Fruit fly (Drosophila melanogaster) whole organism, embryonic: ENCODE results near the gene CG32487.
A peak's percentile ranks its signal among the peaks of the same experiment; 100 is the strongest.

ENCODE experiments used
- Bdp1 ChIP-seq: fragments of 200-800 bp; sonication (Bioruptor generic); optimal IDR thresholded peaks from 3 replicates; lab custom pipeline; 2016; ENCODE audit warnings: missing biosample characterization, missing genetic modification characterization
- CG12659 ChIP-seq: fragments of 200-800 bp; sonication (Bioruptor generic); optimal IDR thresholded peaks from 3 replicates; lab custom pipeline; 2017; ENCODE audit warnings: mild to moderate bottlenecking, missing biosample characterization, missing genetic modification reagents, missing genetic modification characterization
- CG13287 ChIP-seq: fragments of 200-800 bp; sonication (Bioruptor generic); IDR thresholded peaks from 2 replicates; pipeline ENCODE4 v1.3.6; 2022; ENCODE audit warnings: missing biosample characterization, missing genetic modification characterization; ENCODE audit not compliant: partially characterized antibody
- CG13775 ChIP-seq: fragments of 200-800 bp; sonication (Bioruptor generic); optimal IDR thresholded peaks from 3 replicates; lab custom pipeline; 2017; ENCODE audit warnings: missing biosample characterization, mild to moderate bottlenecking, missing genetic modification characterization
- CG14050 ChIP-seq: fragments of 200-800 bp; sonication (Bioruptor generic); IDR thresholded peaks from 3 replicates; pipeline ENCODE4 v1.3.6; 2022; ENCODE audit warnings: missing biosample characterization, missing genetic modification characterization
- CG14965 ChIP-seq: fragments of 200-800 bp; sonication (Bioruptor generic); optimal IDR thresholded peaks from 2 replicates; lab custom pipeline; 2016; ENCODE audit warnings: missing biosample characterization, missing genetic modification characterization, borderline replicate concordance
- CG15696 ChIP-seq: fragments of 200-800 bp; sonication (Bioruptor generic); optimal IDR thresholded peaks from 2 replicates; lab custom pipeline; 2019; ENCODE audit warnings: missing biosample characterization, mild to moderate bottlenecking, missing genetic modification characterization, moderate library complexity
- CG1602 ChIP-seq: fragments of 200-800 bp; sonication (Bioruptor generic); optimal IDR thresholded peaks from 3 replicates; lab custom pipeline; 2016; ENCODE audit warnings: missing biosample characterization, missing genetic modification characterization
- CG1603 ChIP-seq: fragments of 200-800 bp; sonication (Bioruptor generic); optimal IDR thresholded peaks from 2 replicates; lab custom pipeline; 2019; ENCODE audit warnings: missing biosample characterization, mild to moderate bottlenecking, missing genetic modification characterization, moderate library complexity
- CG17568 ChIP-seq: fragments of 200-800 bp; sonication (Bioruptor generic); optimal IDR thresholded peaks from 2 replicates; lab custom pipeline; 2018; ENCODE audit warnings: missing biosample characterization, mild to moderate bottlenecking, missing genetic modification characterization, moderate library complexity
- CG1832 ChIP-seq: fragments of 200-800 bp; sonication (Bioruptor generic); optimal IDR thresholded peaks from 2 replicates; lab custom pipeline; 2017; ENCODE audit warnings: missing biosample characterization, mild to moderate bottlenecking, missing genetic modification characterization, inconsistent platforms
- CG31388 ChIP-seq: fragments of 200-800 bp; sonication (Bioruptor generic); optimal IDR thresholded peaks from 2 replicates; lab custom pipeline; 2016; ENCODE audit warnings: missing biosample characterization, missing genetic modification characterization
- CG32772 ChIP-seq: fragments of 200-800 bp; sonication (Bioruptor generic); IDR thresholded peaks from 2 replicates; pipeline ENCODE4 v1.3.6; 2022; ENCODE audit warnings: missing biosample characterization, missing genetic modification characterization
- CG33213 ChIP-seq: fragments of 200-800 bp; sonication (Bioruptor generic); optimal IDR thresholded peaks from 3 replicates; lab custom pipeline; 2016; ENCODE audit warnings: missing biosample characterization, missing genetic modification characterization
- CG34224 ChIP-seq: fragments of 200-800 bp; sonication (Bioruptor generic); IDR thresholded peaks from 3 replicates; pipeline ENCODE4 v1.3.6; 2022; ENCODE audit warnings: missing biosample characterization, missing genetic modification characterization; ENCODE audit not compliant: partially characterized antibody
- CG34376 ChIP-seq: fragments of 200-800 bp; sonication (Bioruptor generic); optimal IDR thresholded peaks from 2 replicates; lab custom pipeline; 2018; ENCODE audit warnings: missing biosample characterization, mild to moderate bottlenecking, missing genetic modification characterization
- CG4360 ChIP-seq: fragments of 200-800 bp; sonication (Bioruptor generic); IDR thresholded peaks from 2 replicates; pipeline ENCODE4 v1.3.6; 2022; ENCODE audit warnings: missing biosample characterization, missing genetic modification characterization
- CG7928 ChIP-seq: fragments of 200-800 bp; sonication (Bioruptor generic); optimal IDR thresholded peaks from 2 replicates; lab custom pipeline; 2017; ENCODE audit warnings: missing biosample characterization, mild to moderate bottlenecking, missing genetic modification characterization
- CG9215 ChIP-seq: fragments of 200-800 bp; sonication (Bioruptor generic); IDR thresholded peaks from 2 replicates; pipeline ENCODE4 v1.3.6; 2022; ENCODE audit warnings: missing biosample characterization, missing genetic modification characterization
- Dip3 ChIP-seq: fragments of 200-800 bp; sonication (Bioruptor generic); optimal IDR thresholded peaks from 3 replicates; lab custom pipeline; 2016; ENCODE audit warnings: missing biosample characterization, missing genetic modification characterization
- Doc2 ChIP-seq: fragments of 200-800 bp; sonication (Bioruptor generic); IDR thresholded peaks from 2 replicates; pipeline ENCODE4 v1.3.6; 2022; ENCODE audit warnings: missing biosample characterization, missing genetic modification characterization
- Ets65A ChIP-seq: fragments of 200-800 bp; sonication (Bioruptor generic); peaks from one replicate; lab custom pipeline; 2016; ENCODE audit warnings: missing biosample characterization, missing genetic modification characterization
- Fer2 ChIP-seq: fragments of 200-800 bp; sonication (Bioruptor generic); optimal IDR thresholded peaks from 2 replicates; lab custom pipeline; 2018; ENCODE audit warnings: missing biosample characterization, mild to moderate bottlenecking, missing genetic modification characterization, moderate library complexity
- Hey ChIP-seq: fragments of 200-800 bp; sonication (Bioruptor generic); optimal IDR thresholded peaks from 3 replicates; lab custom pipeline; 2018; ENCODE audit warnings: missing biosample characterization, mild to moderate bottlenecking, missing genetic modification characterization
- Rfx ChIP-seq: fragments of 200-800 bp; sonication (Bioruptor generic); IDR thresholded peaks from 2 replicates; pipeline ENCODE4 v1.3.6; 2022; ENCODE audit warnings: missing biosample characterization, missing genetic modification characterization
- Scr ChIP-seq: fragments of 200-800 bp; sonication (Bioruptor generic); IDR thresholded peaks from 2 replicates; pipeline ENCODE4 v1.3.6; 2022; ENCODE audit warnings: missing biosample characterization, missing genetic modification characterization; ENCODE audit not compliant: partially characterized antibody
- Side ChIP-seq: fragments of 200-800 bp; sonication (Bioruptor generic); optimal IDR thresholded peaks from 2 replicates; lab custom pipeline; 2016; ENCODE audit warnings: missing biosample characterization, missing genetic modification characterization
- Six4 ChIP-seq: fragments of 200-800 bp; sonication (Bioruptor generic); optimal IDR thresholded peaks from 2 replicates; lab custom pipeline; 2016; ENCODE audit warnings: missing biosample characterization, missing genetic modification characterization
- Xbp1 ChIP-seq: fragments of 200-800 bp; sonication (Bioruptor generic); optimal IDR thresholded peaks from 3 replicates; lab custom pipeline; 2016; ENCODE audit warnings: missing biosample characterization, mild to moderate bottlenecking, missing genetic modification characterization
- ab ChIP-seq: fragments of 200-800 bp; sonication (Bioruptor generic); optimal IDR thresholded peaks from 2 replicates; lab custom pipeline; 2016; ENCODE audit warnings: missing biosample characterization, missing genetic modification characterization
- bbx ChIP-seq: fragments of 200-800 bp; sonication (Bioruptor generic); IDR thresholded peaks from 2 replicates; pipeline ENCODE4 v1.3.6; 2022; ENCODE audit warnings: missing biosample characterization, missing genetic modification characterization; ENCODE audit not compliant: partially characterized antibody
- cas ChIP-seq: fragments of 200-800 bp; sonication (Bioruptor generic); IDR thresholded peaks from 2 replicates; pipeline ENCODE4 v1.3.6; 2022; ENCODE audit warnings: missing biosample characterization, missing genetic modification characterization
- ci ChIP-seq: fragments of 200-800 bp; sonication (Bioruptor generic); IDR thresholded peaks from 3 replicates; pipeline ENCODE4 v1.3.6; 2022; ENCODE audit warnings: missing biosample characterization, missing genetic modification characterization
- eve ChIP-seq, 2 experiments: fragments of >200 bp; optimal IDR thresholded peaks; 2 replicates each; lab custom pipeline; 2017; ENCODE audit warnings: missing biosample characterization in 2 of 2, missing genetic modification characterization in 2 of 2
- gcm ChIP-seq: fragments of 200-800 bp; sonication (Bioruptor generic); optimal IDR thresholded peaks from 2 replicates; lab custom pipeline; 2019; ENCODE audit warnings: missing biosample characterization, mild to moderate bottlenecking, missing genetic modification characterization, moderate library complexity
- ham ChIP-seq: fragments of 200-800 bp; sonication (Bioruptor generic); IDR thresholded peaks from 2 replicates; pipeline ENCODE4 v1.3.6; 2022; ENCODE audit warnings: missing biosample characterization, missing genetic modification characterization
- jing ChIP-seq: fragments of 200-800 bp; sonication (Bioruptor generic); optimal IDR thresholded peaks from 2 replicates; lab custom pipeline; 2018; ENCODE audit warnings: missing biosample characterization, mild to moderate bottlenecking, missing genetic modification characterization
- kah ChIP-seq: fragments of 200-800 bp; sonication (Bioruptor generic); optimal IDR thresholded peaks from 2 replicates; lab custom pipeline; 2018; ENCODE audit warnings: missing biosample characterization, mild to moderate bottlenecking, missing genetic modification characterization
- luna ChIP-seq: fragments of 200-800 bp; sonication (Bioruptor generic); optimal IDR thresholded peaks from 2 replicates; lab custom pipeline; 2016; ENCODE audit warnings: missing biosample characterization, missing genetic modification characterization
- pan ChIP-seq, 4 experiments: fragments of >200 bp in 3 of 4; fragments of 200-800 bp in 1 of 4; sonication (Bioruptor generic) in 1 of 4; optimal IDR thresholded peaks in 3 of 4; IDR thresholded peaks in 1 of 4; 2 replicates each; pipeline versions ENCODE4 v1.3.6 to Lab custom; 2017 to 2022; ENCODE audit warnings: missing biosample characterization in 2 of 4, missing genetic modification characterization in 2 of 4, mixed read lengths in 1 of 4
- pb ChIP-seq: fragments of 200-800 bp; sonication (Bioruptor generic); optimal IDR thresholded peaks from 3 replicates; lab custom pipeline; 2016; ENCODE audit warnings: missing biosample characterization, missing genetic modification characterization
- sc ChIP-seq, 3 experiments: fragments of >200 bp in 2 of 3; fragments of 200-800 bp in 1 of 3; sonication (Bioruptor generic) in 1 of 3; optimal IDR thresholded peaks; 2 replicates in 2 of 3; 3 replicates in 1 of 3; lab custom pipeline; 2017; ENCODE audit warnings: mild to moderate bottlenecking in 1 of 3, missing biosample characterization in 1 of 3, missing genetic modification characterization in 1 of 3, missing genetic modification reagents in 1 of 3
- sim ChIP-seq: fragments of 200-800 bp; sonication (Bioruptor generic); IDR thresholded peaks from 2 replicates; pipeline ENCODE4 v1.3.6; 2022; ENCODE audit warnings: missing biosample characterization, missing genetic modification characterization
- slp2 ChIP-seq: fragments of 200-800 bp; sonication (Bioruptor generic); optimal IDR thresholded peaks from 2 replicates; lab custom pipeline; 2016; ENCODE audit warnings: missing biosample characterization, missing genetic modification characterization
- toy ChIP-seq: fragments of 200-800 bp; sonication (Bioruptor generic); IDR thresholded peaks from 2 replicates; pipeline ENCODE4 v1.3.6; 2022; ENCODE audit warnings: missing biosample characterization, missing genetic modification characterization
- unpg ChIP-seq: fragments of 200-800 bp; sonication (Bioruptor generic); optimal IDR thresholded peaks from 3 replicates; lab custom pipeline; 2018; ENCODE audit warnings: missing biosample characterization, mild to moderate bottlenecking, missing genetic modification characterization, moderate library complexity
- yki ChIP-seq: fragments of >200 bp; optimal IDR thresholded peaks from 3 replicates; lab custom pipeline; 2018

Gene CG32487

dm6 chr3L:3060054-3060979, 43.3 kb upstream of the CG32487 start (continued):
- peak; percentile 97 for TF ChIP-seq ham (GFP tag; lab: Robert Waterston, UW)
- TF ChIP-seq luna (GFP tag; lab: Kevin White, UChicago) = peak; percentile 97
- TF ChIP-seq sc (optimal IDR thresholded peaks at IDR 0.05; lab: Kevin White, UChicago) = no peak
- peak; percentile 97 for TF ChIP-seq sc (GFP tag; optimal IDR thresholded peaks at IDR 0.05; lab: Kevin White, UChicago)
- TF ChIP-seq CG13775 (GFP tag; lab: Kevin White, UChicago) = peak; percentile 98
- peak; percentile 97 for TF ChIP-seq cas (GFP tag; lab: Robert Waterston, UW)
- TF ChIP-seq toy (GFP tag; lab: Robert Waterston, UW) = peak; percentile 98
- TF ChIP-seq CG12659 (GFP tag; lab: Kevin White, UChicago) = peak; percentile 99
- TF ChIP-seq CG7928 (GFP tag; lab: Kevin White, UChicago) = peak; percentile 81
- TF ChIP-seq CG9215 = peak; percentile 98
- TF ChIP-seq CG4360 = peak; percentile 91
- peak; percentile 58 for TF ChIP-seq CG1832 (GFP tag; lab: Kevin White, UChicago)
- peak; percentile 98 for TF ChIP-seq unpg
- TF ChIP-seq Scr (GFP tag; lab: Robert Waterston, UW) = no peak; the same call in 1 of the 2 replicates
- peak; percentile 98 for TF ChIP-seq pb
- TF ChIP-seq CG15696 (tag; lab: Kevin White, UChicago) = peak; percentile 94
- TF ChIP-seq CG14965 (GFP tag; lab: Kevin White, UChicago) = peak; percentile 86
- TF ChIP-seq Hey (tag; lab: Kevin White, UChicago) = peak; percentile 93
- peak; percentile 99 for TF ChIP-seq Side
- TF ChIP-seq Xbp1 (GFP tag; lab: Kevin White, UChicago) = peak; percentile 99
- peak; percentile 99 for TF ChIP-seq Dip3 (GFP tag; lab: Kevin White, UChicago)
- TF ChIP-seq CG33213 (GFP tag; lab: Kevin White, UChicago) = peak; percentile 99
- TF ChIP-seq CG32772 (GFP tag; lab: Robert Waterston, UW) = peak; percentile 99
- peak; percentile 96 for TF ChIP-seq Six4 (GFP tag; lab: Kevin White, UChicago)
- TF ChIP-seq ab = peak; percentile 99
- TF ChIP-seq Doc2 (GFP tag; lab: Robert Waterston, UW) = peak; percentile 98
- TF ChIP-seq CG14050 (GFP tag; lab: Robert Waterston, UW) = peak; percentile 99
- TF ChIP-seq Bdp1 (GFP tag; lab: Kevin White, UChicago) = peak; percentile 93
- peak; percentile 38 to 99 for TF ChIP-seq eve (GFP tag; optimal IDR thresholded peaks at IDR 0.05; lab: Kevin White, UChicago)
- TF ChIP-seq sim (GFP tag; lab: Robert Waterston, UW) = peak; percentile 97
- TF ChIP-seq CG34224 (GFP tag; lab: Robert Waterston, UW) = 0 out of 3 replicates have a peak, but pooled peaks have one; percentile 12
- peak; percentile 93 for TF ChIP-seq CG34376 (GFP tag; lab: Kevin White, UChicago)
- TF ChIP-seq jing (GFP tag; lab: Kevin White, UChicago) = peak; percentile 98
- TF ChIP-seq Rfx (GFP tag; lab: Robert Waterston, UW) = peak; percentile 100
- TF ChIP-seq CG17568 (GFP tag; lab: Kevin White, UChicago) = peak; percentile 96
- peak; percentile 99 for TF ChIP-seq CG1603 (tag; lab: Kevin White, UChicago)
- no peak; the same call in 1 of the 2 replicates for TF ChIP-seq CG13287 (GFP tag; lab: Robert Waterston, UW)
- peak; percentile 92 for TF ChIP-seq kah
- peak; percentile 97 for TF ChIP-seq gcm
- peak; percentile 97 for TF ChIP-seq CG31388 (GFP tag; lab: Kevin White, UChicago)
- TF ChIP-seq bbx = no peak
- TF ChIP-seq pan (optimal IDR thresholded peaks at IDR 0.05; lab: Kevin White, UChicago) = no peak
- TF ChIP-seq pan (GFP tag; optimal IDR thresholded peaks at IDR 0.05 in 1 of 2, IDR thresholded peaks at IDR 0.05 in 1 of 2) = peak in 1 of 2 experiments; percentile 100
- peak; percentile 98 for TF ChIP-seq CG1602 (GFP tag; lab: Kevin White, UChicago)
- peak; percentile 100 for TF ChIP-seq ci (GFP tag; lab: Robert Waterston, UW)
- peak; percentile 97 for TF ChIP-seq slp2 (GFP tag; lab: Kevin White, UChicago)
- TF ChIP-seq Fer2 (tag; lab: Kevin White, UChicago) = peak; percentile 92
- TF ChIP-seq Ets65A = peak; percentile 100
- no peak for TF ChIP-seq yki (lab: Kevin White, UChicago)
